Worm (Caenorhabditis elegans) whole organism, young adult: ENCODE data around the gene F58A6.2.

ENCODE experiments used
- B0019.2 ChIP-seq: fragments of 200-800 bp; sonication (Bioruptor generic); conservative IDR thresholded peaks from 2 replicates; pipeline ENCODE4 v1.3.6; 2022; ENCODE audit warnings: missing genetic modification reagents, missing genetic modification characterization, missing compliant biosample characterization
- C17E4.6 ChIP-seq: fragments of 200-800 bp; sonication (Bioruptor generic); IDR thresholded peaks from 2 replicates; pipeline ENCODE4 v1.3.6; 2022; ENCODE audit warnings: missing genetic modification reagents, missing genetic modification characterization, missing compliant biosample characterization
- F22D6.2 ChIP-seq: sonication (generic microtip); optimal IDR thresholded peaks from 2 replicates; lab custom pipeline; 2016; ENCODE audit warnings: mild to moderate bottlenecking, missing genetic modification characterization, missing compliant biosample characterization
- F55B11.4 ChIP-seq: sonication (generic microtip); optimal IDR thresholded peaks from 2 replicates; lab custom pipeline; 2016; ENCODE audit warnings: missing compliant biosample characterization, missing genetic modification characterization, borderline replicate concordance; ENCODE audit not compliant: insufficient read depth
- K11D2.4 ChIP-seq: fragments of 200-800 bp; sonication (Bioruptor generic); IDR thresholded peaks from 2 replicates; pipeline ENCODE4 v1.3.6; 2022; ENCODE audit warnings: missing genetic modification reagents, missing genetic modification characterization, missing compliant biosample characterization
- K12H6.12 ChIP-seq: fragments of 200-800 bp; sonication (Bioruptor generic); optimal IDR thresholded peaks from 2 replicates; lab custom pipeline; 2018; ENCODE audit warnings: mild to moderate bottlenecking, missing genetic modification characterization, missing compliant biosample characterization
- Y53F4B.3 ChIP-seq: fragments of 200-800 bp; sonication (Bioruptor generic); IDR thresholded peaks from 2 replicates; pipeline ENCODE4 v1.3.6; 2022; ENCODE audit warnings: missing genetic modification reagents, missing genetic modification characterization, missing compliant biosample characterization
- ama-1 ChIP-seq, 3 experiments: fragments of 150-350 bp in 1 of 3; sonication (generic microtip) in 2 of 3; optimal IDR thresholded peaks; 2 replicates each; lab custom pipeline; 2014 to 2018; ENCODE audit warnings: missing biosample characterization in 2 of 3, missing genetic modification characterization in 2 of 3, missing genetic modification reagents in 2 of 3
- atf-7 ChIP-seq: sonication (generic microtip); optimal IDR thresholded peaks from 2 replicates; lab custom pipeline; 2017; ENCODE audit warnings: mild to moderate bottlenecking, missing genetic modification characterization, missing compliant biosample characterization
- attf-3 ChIP-seq: fragments of 200-800 bp; sonication (Bioruptor generic); conservative IDR thresholded peaks from 2 replicates; pipeline ENCODE4 v1.3.6; 2022; ENCODE audit warnings: missing genetic modification reagents, missing genetic modification characterization, missing compliant biosample characterization
- ceh-27 ChIP-seq: fragments of 200-800 bp; sonication (Bioruptor generic); optimal IDR thresholded peaks from 2 replicates; lab custom pipeline; 2018; ENCODE audit warnings: mild to moderate bottlenecking, missing genetic modification characterization, moderate library complexity, missing compliant biosample characterization
- ceh-58 ChIP-seq: fragments of 200-800 bp; sonication (Bioruptor generic); IDR thresholded peaks from 2 replicates; pipeline ENCODE4 v1.3.6; 2022; ENCODE audit warnings: missing genetic modification characterization, missing compliant biosample characterization
- ceh-91 ChIP-seq: fragments of 200-800 bp; sonication (Bioruptor generic); IDR thresholded peaks from 2 replicates; pipeline ENCODE4 v1.3.6; 2022; ENCODE audit warnings: missing genetic modification reagents, missing genetic modification characterization, missing compliant biosample characterization
- die-1 ChIP-seq: sonication (generic microtip); optimal IDR thresholded peaks from 2 replicates; lab custom pipeline; 2016; ENCODE audit warnings: missing genotype, mild to moderate bottlenecking, missing genetic modification characterization, missing compliant biosample characterization
- dox-1 ChIP-seq: fragments of 200-800 bp; sonication (Bioruptor generic); IDR thresholded peaks from 2 replicates; pipeline ENCODE4 v1.3.6; 2022; ENCODE audit warnings: missing genetic modification reagents, missing genetic modification characterization, missing compliant biosample characterization
- egl-18 ChIP-seq: fragments of 200-800 bp; sonication (Bioruptor generic); IDR thresholded peaks from 2 replicates; pipeline ENCODE4 v1.3.6; 2022; ENCODE audit warnings: missing genetic modification reagents, missing genetic modification characterization, missing compliant biosample characterization
- egrh-3 ChIP-seq: fragments of 200-800 bp; sonication (Bioruptor generic); IDR thresholded peaks from 2 replicates; pipeline ENCODE4 v1.3.6; 2022; ENCODE audit warnings: missing genetic modification reagents, missing genetic modification characterization, missing compliant biosample characterization
- fkh-3 ChIP-seq: sonication (generic microtip); optimal IDR thresholded peaks from 2 replicates; lab custom pipeline; 2016; ENCODE audit warnings: mild to moderate bottlenecking, missing genetic modification characterization, missing compliant biosample characterization
- hmg-1.2 ChIP-seq: fragments of 200-800 bp; sonication (Bioruptor generic); IDR thresholded peaks from 2 replicates; pipeline ENCODE4 v1.3.6; 2022; ENCODE audit warnings: missing genetic modification reagents, missing genetic modification characterization, missing compliant biosample characterization
- hrde-1 ChIP-seq: sonication (generic microtip); optimal IDR thresholded peaks from 2 replicates; lab custom pipeline; 2016; ENCODE audit warnings: missing genetic modification characterization, mild to moderate bottlenecking, missing compliant biosample characterization, moderate library complexity, missing genotype, missing genetic modification reagents, borderline replicate concordance
- lag-1 ChIP-seq: fragments of 200-800 bp; sonication (Bioruptor generic); IDR thresholded peaks from 2 replicates; pipeline ENCODE4 v1.3.6; 2022; ENCODE audit warnings: missing genetic modification reagents, missing genetic modification characterization, missing compliant biosample characterization
- lin-35 ChIP-seq, 3 experiments: fragments of 150-350 bp in 2 of 3; sonication (generic microtip) in 1 of 3; optimal IDR thresholded peaks; 2 replicates each; lab custom pipeline; 2014 to 2018; ENCODE audit warnings: missing biosample characterization in 3 of 3, missing genetic modification characterization in 3 of 3, missing genetic modification reagents in 3 of 3
- lin-40 ChIP-seq: sonication (generic microtip); optimal IDR thresholded peaks from 2 replicates; lab custom pipeline; 2016; ENCODE audit warnings: missing genetic modification characterization, mild to moderate bottlenecking, missing compliant biosample characterization, missing genotype, missing genetic modification reagents
- lin-54 ChIP-seq: fragments of 200-800 bp; sonication (Bioruptor generic); optimal IDR thresholded peaks from 2 replicates; lab custom pipeline; 2018; ENCODE audit warnings: mild to moderate bottlenecking, missing genetic modification characterization, missing compliant biosample characterization
- lsl-1 ChIP-seq: fragments of 200-800 bp; sonication (Bioruptor generic); optimal IDR thresholded peaks from 2 replicates; lab custom pipeline; 2018; ENCODE audit warnings: mild to moderate bottlenecking, missing genetic modification characterization, moderate library complexity, missing compliant biosample characterization
- madf-3 ChIP-seq: fragments of 200-800 bp; sonication (Bioruptor generic); IDR thresholded peaks from 2 replicates; pipeline ENCODE4 v1.3.6; 2022; ENCODE audit warnings: missing genetic modification reagents, missing genetic modification characterization, missing compliant biosample characterization
- madf-8 ChIP-seq: fragments of 200-800 bp; sonication (Bioruptor generic); conservative IDR thresholded peaks from 2 replicates; pipeline ENCODE4 v1.3.6; 2022; ENCODE audit warnings: missing genetic modification reagents, missing genetic modification characterization, missing compliant biosample characterization
- nfya-2 ChIP-seq: fragments of 200-800 bp; sonication (Bioruptor generic); IDR thresholded peaks from 2 replicates; pipeline ENCODE4 v1.3.6; 2022; ENCODE audit warnings: missing genetic modification reagents, missing genetic modification characterization, missing compliant biosample characterization
- nhr-120 ChIP-seq: fragments of 200-800 bp; sonication (Bioruptor generic); IDR thresholded peaks from 2 replicates; pipeline ENCODE4 v1.3.6; 2022; ENCODE audit warnings: missing genetic modification characterization, missing compliant biosample characterization
- nhr-80 ChIP-seq: sonication (generic microtip); optimal IDR thresholded peaks from 2 replicates; lab custom pipeline; 2016; ENCODE audit warnings: missing genetic modification characterization, missing compliant biosample characterization
- pha-4 ChIP-seq: fragments of 150-350 bp; sonication (generic microtip); optimal IDR thresholded peaks from 2 replicates; lab custom pipeline; 2014; ENCODE audit warnings: missing biosample characterization, missing genetic modification reagents, missing genetic modification characterization
- rec-8 ChIP-seq, 2 experiments: sonication (generic microtip); optimal IDR thresholded peaks; 2 replicates each; lab custom pipeline; 2016; ENCODE audit warnings: mild to moderate bottlenecking in 2 of 2, missing genetic modification characterization in 2 of 2, missing genetic modification reagents in 2 of 2, missing genotype in 2 of 2, missing biosample characterization in 1 of 2, missing compliant biosample characterization in 1 of 2, moderate library complexity in 1 of 2
- repo-1 ChIP-seq: sonication (generic microtip); optimal IDR thresholded peaks from 2 replicates; lab custom pipeline; 2017; ENCODE audit warnings: mild to moderate bottlenecking, missing genetic modification characterization, missing compliant biosample characterization
- rpc-1 ChIP-seq, 2 experiments: fragments of 150-350 bp in 1 of 2; sonication (generic microtip) in 1 of 2; optimal IDR thresholded peaks; 2 replicates each; lab custom pipeline; 2014 to 2018; ENCODE audit warnings: missing biosample characterization in 1 of 2, missing genetic modification characterization in 1 of 2, missing genetic modification reagents in 1 of 2, missing genotype in 1 of 2
- snpc-3.4 ChIP-seq: sonication (generic microtip); optimal IDR thresholded peaks from 2 replicates; lab custom pipeline; 2017; ENCODE audit warnings: missing genetic modification characterization, mild to moderate bottlenecking, missing compliant biosample characterization, antibody characterized with exemption, moderate library complexity, missing genotype, missing genetic modification reagents

Gene F58A6.2

DNA sequence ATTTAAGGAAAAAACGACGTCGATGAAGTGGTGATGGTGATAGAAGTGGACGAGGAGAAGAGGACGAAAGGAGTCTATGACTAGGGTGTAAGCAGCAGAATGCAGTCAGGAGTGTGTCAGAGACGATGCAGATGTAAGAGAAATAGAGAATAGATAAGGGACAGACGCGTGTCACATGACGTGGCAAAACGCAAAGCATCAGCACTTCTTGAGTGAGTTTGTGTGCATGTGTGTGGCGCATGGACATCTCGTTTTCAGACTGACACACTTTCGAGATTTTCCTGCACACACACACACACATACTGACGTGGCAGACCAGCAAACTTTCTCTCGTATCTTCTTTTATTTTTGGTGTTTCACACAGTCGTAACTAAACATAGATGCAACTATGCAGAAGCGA is 45.9 kb downstream of the F58A6.2 start (continued):
- TF ChIP-seq die-1 (tag; lab: Kevin White, UChicago): no peak
- peak in 1 of 3 experiments; percentile 60 for TF ChIP-seq lin-35 (GFP tag; optimal IDR thresholded peaks at IDR 0.05; lab: Kevin White, UChicago)
- TF ChIP-seq snpc-3.4 (tag; lab: Kevin White, UChicago): no peak
- TF ChIP-seq madf-3 (GFP tag; lab: Robert Waterston, UW): no peak
- no peak for TF ChIP-seq fkh-3 (tag; lab: Kevin White, UChicago)
- no peak for TF ChIP-seq hrde-1
- TF ChIP-seq K11D2.4 (GFP tag; lab: Robert Waterston, UW): 0 out of 2 replicates have a peak, but pooled peaks have one; percentile 50
- TF ChIP-seq nhr-80 (tag; lab: Kevin White, UChicago): peak; percentile 92
- peak; percentile 72 for TF ChIP-seq lin-40 (tag; lab: Kevin White, UChicago)
- no peak for TF ChIP-seq B0019.2 (GFP tag; lab: Robert Waterston, UW)
- peak; percentile 61 for TF ChIP-seq repo-1 (tag; lab: Kevin White, UChicago)
- peak; percentile 84 for TF ChIP-seq atf-7 (tag; lab: Kevin White, UChicago)
- TF ChIP-seq nfya-2 (GFP tag; lab: Robert Waterston, UW): no peak
- peak; percentile 20 for TF ChIP-seq lin-54
- no peak for TF ChIP-seq Y53F4B.3 (GFP tag; lab: Robert Waterston, UW)
- TF ChIP-seq ceh-91 (GFP tag; lab: Robert Waterston, UW): no peak
- no peak for TF ChIP-seq F22D6.2
- no peak for TF ChIP-seq ama-1 (optimal IDR thresholded peaks at IDR 0.05; lab: Kevin White, UChicago)
- no peak for TF ChIP-seq ama-1 (GFP tag; optimal IDR thresholded peaks at IDR 0.05; lab: Kevin White, UChicago)
- peak; percentile 74; the same call in 1 of the 2 replicates for TF ChIP-seq hmg-1.2 (GFP tag; lab: Robert Waterston, UW)
- peak; percentile 63 for TF ChIP-seq ceh-27 (GFP tag; lab: Kevin White, UChicago)

ce11 chrII:5183207-5183606 is 46.7 kb downstream of the F58A6.2 start:
- TF ChIP-seq rpc-1 (optimal IDR thresholded peaks at IDR 0.05; lab: Kevin White, UChicago) (no peak), rpc-1 (tag; optimal IDR thresholded peaks at IDR 0.05; lab: Kevin White, UChicago) (no peak), C17E4.6 (no peak), F55B11.4 (tag; lab: Kevin White, UChicago) (no peak), lsl-1 (no peak), K12H6.12 (tag; lab: Kevin White, UChicago) (no peak), madf-8 (GFP tag; lab: Robert Waterston, UW) (no peak), attf-3 (GFP tag; lab: Robert Waterston, UW) (no peak), lag-1 (GFP tag; lab: Robert Waterston, UW) (no peak), ama-1 (optimal IDR thresholded peaks at IDR 0.05; lab: Kevin White, UChicago) (no peak), ama-1 (GFP tag; optimal IDR thresholded peaks at IDR 0.05; lab: Kevin White, UChicago) (no peak), ceh-58 (GFP tag; lab: Robert Waterston, UW) (no peak), rec-8 (tag; optimal IDR thresholded peaks at IDR 0.05; lab: Kevin White, UChicago) (no peak), dox-1 (GFP tag; lab: Robert Waterston, UW) (no peak), egl-18 (GFP tag; lab: Robert Waterston, UW) (no peak), nhr-120 (no peak), egrh-3 (GFP tag; lab: Robert Waterston, UW) (no peak), pha-4 (no peak)
- TF ChIP-seq, all 124 proteins: peak for 0
